Worm (Caenorhabditis elegans) whole organism, midembryonic: ENCODE data around the gene F35H8.1.

Experiments
- cog-1 ChIP-seq: sonication (generic microtip); optimal IDR thresholded peaks from 2 replicates; lab custom pipeline; 2016; ENCODE audit warnings: missing genetic modification characterization, missing compliant biosample characterization
- flt-1 ChIP-seq: fragments of 200-800 bp; sonication (Bioruptor generic); IDR thresholded peaks from 2 replicates; pipeline ENCODE4 v1.3.6; 2022; ENCODE audit warnings: missing genetic modification characterization, missing compliant biosample characterization
- tab-1 ChIP-seq: fragments of 200-800 bp; sonication (Bioruptor generic); IDR thresholded peaks from 2 replicates; pipeline ENCODE4 v1.3.6; 2022; ENCODE audit warnings: missing genetic modification characterization, missing compliant biosample characterization
- ztf-29 ChIP-seq: fragments of 200-800 bp; sonication (Bioruptor generic); IDR thresholded peaks from 2 replicates; pipeline ENCODE4 v1.3.6; 2022; ENCODE audit warnings: missing genetic modification reagents, missing genetic modification characterization, missing compliant biosample characterization

- TF ChIP-seq tab-1 (GFP tag; lab: Robert Waterston, UW) (no peak), flt-1 (GFP tag; lab: Robert Waterston, UW) (no peak), cog-1 (tag; lab: Kevin White, UChicago) (no peak), ztf-29 (no peak)
Measured at ce11 chrII:9542785-9543184, 10.3 kb downstream of the F35H8.1 start, which contains the start of gene sra-4.
